Worm (Caenorhabditis elegans) whole organism, L1 larva: ENCODE measurements around the gene ceh-48.

Source experiments
- C16A3.4 ChIP-seq: fragments of 150-350 bp; optimal IDR thresholded peaks from 2 replicates; lab custom pipeline; 2014; ENCODE audit warnings: missing biosample characterization, missing genetic modification characterization
- Y116A8C.19 ChIP-seq: sonication (generic microtip); optimal IDR thresholded peaks from 2 replicates; lab custom pipeline; 2016; ENCODE audit warnings: missing compliant biosample characterization, missing genetic modification characterization, borderline replicate concordance
- aha-1 ChIP-seq: fragments of 150-350 bp; optimal IDR thresholded peaks from 2 replicates; lab custom pipeline; 2014; ENCODE audit warnings: missing biosample characterization, missing genetic modification characterization
- alr-1 ChIP-seq: fragments of 200-800 bp; sonication (Bioruptor generic); optimal IDR thresholded peaks from 2 replicates; lab custom pipeline; 2018; ENCODE audit warnings: borderline replicate concordance, mild to moderate bottlenecking, missing genetic modification characterization, missing compliant biosample characterization
- aly-2 ChIP-seq: fragments of 150-350 bp; optimal IDR thresholded peaks from 2 replicates; lab custom pipeline; 2014; ENCODE audit warnings: missing biosample characterization, missing genetic modification characterization
- ama-1 ChIP-seq: fragments of 150-350 bp; optimal IDR thresholded peaks from 2 replicates; lab custom pipeline; 2014
- blmp-1 ChIP-seq: fragments of 150-350 bp; optimal IDR thresholded peaks from 2 replicates; lab custom pipeline; 2014; ENCODE audit warnings: missing biosample characterization, missing genetic modification characterization
- ceh-63 ChIP-seq: fragments of 200-800 bp; sonication (Bioruptor generic); optimal IDR thresholded peaks from 2 replicates; lab custom pipeline; 2018; ENCODE audit warnings: mild to moderate bottlenecking, missing genetic modification characterization, missing compliant biosample characterization
- ceh-90 ChIP-seq: sonication (generic microtip); optimal IDR thresholded peaks from 2 replicates; lab custom pipeline; 2016; ENCODE audit warnings: missing genetic modification characterization, missing compliant biosample characterization
- ces-1 ChIP-seq: fragments of 150-350 bp; optimal IDR thresholded peaks from 2 replicates; lab custom pipeline; 2014; ENCODE audit warnings: missing biosample characterization, missing genetic modification reagents, missing genetic modification characterization
- dpl-1 ChIP-seq, 3 experiments: fragments of 150-350 bp in 2 of 3; sonication (generic microtip) in 1 of 3; optimal IDR thresholded peaks; 2 replicates each; lab custom pipeline; 2014 to 2017; ENCODE audit warnings: missing biosample characterization in 3 of 3, missing genetic modification characterization in 3 of 3, missing genetic modification reagents in 3 of 3
- dsc-1 ChIP-seq: sonication (generic microtip); optimal IDR thresholded peaks from 2 replicates; lab custom pipeline; 2016; ENCODE audit warnings: mild to moderate bottlenecking, missing genetic modification characterization, missing compliant biosample characterization
- efl-3 ChIP-seq: fragments of 200-800 bp; sonication (Bioruptor generic); optimal IDR thresholded peaks from 2 replicates; lab custom pipeline; 2018; ENCODE audit warnings: mild to moderate bottlenecking, missing genetic modification characterization, missing compliant biosample characterization
- egl-13 ChIP-seq: sonication (generic microtip); optimal IDR thresholded peaks from 2 replicates; lab custom pipeline; 2016; ENCODE audit warnings: missing genotype, missing genetic modification reagents, missing genetic modification characterization, missing compliant biosample characterization
- egl-27 ChIP-seq, 2 experiments: fragments of 150-350 bp in 1 of 2; sonication (generic microtip); optimal IDR thresholded peaks; 3 replicates each; lab custom pipeline; 2017 to 2018; ENCODE audit warnings: missing biosample characterization in 2 of 2, missing genetic modification characterization in 2 of 2, missing genetic modification reagents in 2 of 2
- elt-2 ChIP-seq: sonication (generic microtip); optimal IDR thresholded peaks from 2 replicates; lab custom pipeline; 2016; ENCODE audit warnings: missing genetic modification characterization, mild to moderate bottlenecking, inconsistent platforms, missing compliant biosample characterization, missing genetic modification reagents
- elt-3 ChIP-seq, 6 experiments: fragments of 150-350 bp in 1 of 6; sonication (generic microtip); optimal IDR thresholded peaks; 2 replicates each; lab custom pipeline; 2017 to 2018; ENCODE audit warnings: missing biosample characterization in 6 of 6, missing genetic modification characterization in 6 of 6, inconsistent platforms in 1 of 6
- ets-5 ChIP-seq: fragments of 200-800 bp; sonication (Bioruptor generic); IDR thresholded peaks from 2 replicates; pipeline ENCODE4 v1.3.6; 2022; ENCODE audit warnings: missing genetic modification characterization, missing compliant biosample characterization
- fkh-10 ChIP-seq: sonication (generic microtip); optimal IDR thresholded peaks from 2 replicates; lab custom pipeline; 2017; ENCODE audit warnings: missing biosample characterization, missing genetic modification reagents, missing genetic modification characterization
- fkh-4 ChIP-seq: sonication (generic microtip); optimal IDR thresholded peaks from 2 replicates; lab custom pipeline; 2016; ENCODE audit warnings: missing compliant biosample characterization, missing genetic modification characterization, borderline replicate concordance
- fkh-8 ChIP-seq: sonication (generic microtip); optimal IDR thresholded peaks from 2 replicates; lab custom pipeline; 2016; ENCODE audit warnings: mild to moderate bottlenecking, missing genetic modification characterization, missing compliant biosample characterization
- grh-1 ChIP-seq: fragments of 200-800 bp; sonication (Bioruptor generic); IDR thresholded peaks from 2 replicates; pipeline ENCODE4 v1.3.6; 2022; ENCODE audit warnings: missing genetic modification reagents, missing genetic modification characterization, missing compliant biosample characterization
- lin-13 ChIP-seq: fragments of 150-350 bp; optimal IDR thresholded peaks from 2 replicates; lab custom pipeline; 2014; ENCODE audit warnings: missing biosample characterization, missing genetic modification reagents, missing genetic modification characterization
- lin-14 ChIP-seq: fragments of 200-800 bp; sonication (Bioruptor generic); optimal IDR thresholded peaks from 2 replicates; lab custom pipeline; 2018; ENCODE audit warnings: mild to moderate bottlenecking, missing genetic modification characterization, moderate library complexity, missing compliant biosample characterization
- lin-15B ChIP-seq: fragments of 150-350 bp; sonication (generic microtip); optimal IDR thresholded peaks from 3 replicates; lab custom pipeline; 2014; ENCODE audit warnings: missing biosample characterization, missing genetic modification characterization
- lin-35 ChIP-seq, 2 experiments: fragments of 150-350 bp; optimal IDR thresholded peaks; 2 replicates each; lab custom pipeline; 2014; ENCODE audit warnings: missing biosample characterization in 2 of 2, missing genetic modification characterization in 2 of 2, missing genetic modification reagents in 2 of 2
- lin-39 ChIP-seq: fragments of 150-350 bp; optimal IDR thresholded peaks from 2 replicates; lab custom pipeline; 2014; ENCODE audit warnings: missing biosample characterization, missing genetic modification reagents, missing genetic modification characterization
- mep-1 ChIP-seq: fragments of 150-350 bp; optimal IDR thresholded peaks from 2 replicates; lab custom pipeline; 2014; ENCODE audit warnings: missing biosample characterization, missing genetic modification characterization
- nhr-12 ChIP-seq: sonication (generic microtip); optimal IDR thresholded peaks from 2 replicates; lab custom pipeline; 2017; ENCODE audit warnings: missing biosample characterization, missing genetic modification characterization
- nhr-20 ChIP-seq: sonication (generic microtip); optimal IDR thresholded peaks from 2 replicates; lab custom pipeline; 2016; ENCODE audit warnings: mild to moderate bottlenecking, missing genetic modification characterization, missing compliant biosample characterization
- nhr-237 ChIP-seq: fragments of 150-350 bp; optimal IDR thresholded peaks from 2 replicates; lab custom pipeline; 2014; ENCODE audit warnings: missing biosample characterization, missing genetic modification characterization
- nhr-47 ChIP-seq: sonication (generic microtip); optimal IDR thresholded peaks from 2 replicates; lab custom pipeline; 2016; ENCODE audit warnings: mild to moderate bottlenecking, missing genetic modification characterization, moderate library complexity, missing compliant biosample characterization
- nhr-76 ChIP-seq: sonication (generic microtip); optimal IDR thresholded peaks from 2 replicates; lab custom pipeline; 2017; ENCODE audit warnings: missing biosample characterization, missing genetic modification characterization
- nhr-77 ChIP-seq: fragments of 150-350 bp; optimal IDR thresholded peaks from 2 replicates; lab custom pipeline; 2014; ENCODE audit warnings: missing biosample characterization, missing genetic modification characterization
- nhr-84 ChIP-seq: sonication (generic microtip); optimal IDR thresholded peaks from 2 replicates; lab custom pipeline; 2017; ENCODE audit warnings: missing biosample characterization, missing genetic modification characterization
- nhr-85 ChIP-seq: sonication (generic microtip); peaks from one replicate; lab custom pipeline; 2016; ENCODE audit warnings: missing genetic modification characterization, inconsistent platforms, missing compliant biosample characterization
- nhr-90 ChIP-seq: sonication (generic microtip); optimal IDR thresholded peaks from 2 replicates; lab custom pipeline; 2016; ENCODE audit warnings: mild to moderate bottlenecking, missing genetic modification characterization, missing compliant biosample characterization; ENCODE audit not compliant: poor library complexity
- pag-3 ChIP-seq: sonication (generic microtip); optimal IDR thresholded peaks from 2 replicates; lab custom pipeline; 2017; ENCODE audit warnings: missing genetic modification characterization, mild to moderate bottlenecking, missing compliant biosample characterization, antibody characterized with exemption, borderline replicate concordance; ENCODE audit not compliant: insufficient read depth
- pax-3 ChIP-seq: fragments of 200-800 bp; sonication (Bioruptor generic); optimal IDR thresholded peaks from 2 replicates; lab custom pipeline; 2018; ENCODE audit warnings: mild to moderate bottlenecking, missing genetic modification characterization, moderate library complexity, missing compliant biosample characterization
- pqm-1 ChIP-seq: sonication (generic microtip); optimal IDR thresholded peaks from 3 replicates; lab custom pipeline; 2017; ENCODE audit warnings: missing biosample characterization, missing genetic modification characterization
- rnt-1 ChIP-seq: sonication (generic microtip); optimal IDR thresholded peaks from 2 replicates; lab custom pipeline; 2016; ENCODE audit warnings: mild to moderate bottlenecking, missing genetic modification characterization, moderate library complexity, missing compliant biosample characterization
- skn-1 ChIP-seq: fragments of 150-350 bp; optimal IDR thresholded peaks from 2 replicates; lab custom pipeline; 2014; ENCODE audit warnings: missing biosample characterization, missing genetic modification characterization
- snpc-4 ChIP-seq: fragments of 150-350 bp; optimal IDR thresholded peaks from 2 replicates; lab custom pipeline; 2014; ENCODE audit warnings: missing biosample characterization, missing genetic modification characterization
- snu-23 ChIP-seq: sonication (generic microtip); optimal IDR thresholded peaks from 2 replicates; lab custom pipeline; 2016; ENCODE audit warnings: missing genetic modification characterization, missing compliant biosample characterization
- sox-4 ChIP-seq: sonication (generic microtip); optimal IDR thresholded peaks from 2 replicates; lab custom pipeline; 2016; ENCODE audit warnings: missing genetic modification characterization, missing compliant biosample characterization
- sptf-1 ChIP-seq: fragments of 150-350 bp; optimal IDR thresholded peaks from 2 replicates; lab custom pipeline; 2014; ENCODE audit warnings: missing biosample characterization, missing genetic modification characterization
- unc-30 ChIP-seq: sonication (generic microtip); optimal IDR thresholded peaks from 2 replicates; lab custom pipeline; 2017; ENCODE audit warnings: missing biosample characterization, missing genetic modification characterization
- unc-62 ChIP-seq: fragments of 150-350 bp; optimal IDR thresholded peaks from 2 replicates; lab custom pipeline; 2014; ENCODE audit warnings: missing biosample characterization, missing genetic modification reagents, missing genetic modification characterization
- vab-15 ChIP-seq: sonication (generic microtip); optimal IDR thresholded peaks from 2 replicates; lab custom pipeline; 2017; ENCODE audit warnings: missing genotype, mild to moderate bottlenecking, missing genetic modification characterization, missing compliant biosample characterization
- zag-1 ChIP-seq: fragments of 150-350 bp; optimal IDR thresholded peaks from 2 replicates; lab custom pipeline; 2014; ENCODE audit warnings: missing biosample characterization, missing genetic modification characterization
- ztf-11 ChIP-seq, 2 experiments: sonication (generic microtip); optimal IDR thresholded peaks; 2 replicates each; lab custom pipeline; 2016 to 2017; ENCODE audit warnings: missing genetic modification characterization in 2 of 2, missing biosample characterization in 1 of 2, missing compliant biosample characterization in 1 of 2
- ztf-4 ChIP-seq: fragments of 150-350 bp; optimal IDR thresholded peaks from 2 replicates; lab custom pipeline; 2014; ENCODE audit warnings: missing biosample characterization, missing genetic modification characterization

Gene ceh-48

ce11 chrIV:6841562-6842282 lies 29.8 kb downstream of the ceh-48 start:
- TF ChIP-seq nhr-84 (tag; lab: Kevin White, UChicago) (no peak), nhr-237 (no peak), aha-1 (no peak), nhr-12 (tag; lab: Kevin White, UChicago) (no peak), grh-1 (GFP tag; lab: Robert Waterston, UW) (no peak), sptf-1 (tag; lab: Kevin White, UChicago) (no peak), elt-3 (tag; optimal IDR thresholded peaks at IDR 0.05; lab: Kevin White, UChicago) (peak in 1 of 6 experiments; percentile 76), snu-23 (GFP tag; lab: Kevin White, UChicago) (peak; percentile 24), nhr-85 (tag; lab: Kevin White, UChicago) (peak; percentile 66), nhr-76 (tag; lab: Kevin White, UChicago) (no peak), ceh-63 (no peak), vab-15 (no peak), fkh-8 (tag; lab: Kevin White, UChicago) (no peak), ces-1 (no peak), ztf-4 (tag; lab: Kevin White, UChicago) (no peak), nhr-90 (no peak), lin-35 (GFP tag; optimal IDR thresholded peaks at IDR 0.05; lab: Kevin White, UChicago) (peak in 1 of 2 experiments; percentile 39), efl-3 (GFP tag; lab: Kevin White, UChicago) (no peak), nhr-20 (tag; lab: Kevin White, UChicago) (peak; percentile 27), aly-2 (tag; lab: Kevin White, UChicago) (no peak), Y116A8C.19 (no peak), mep-1 (tag; lab: Kevin White, UChicago) (peak; percentile 25), skn-1 (tag; lab: Kevin White, UChicago) (no peak), unc-62 (GFP tag; lab: Kevin White, UChicago) (no peak), elt-2 (peak; percentile 67), nhr-47 (tag; lab: Kevin White, UChicago) (no peak), lin-15B (tag; lab: Kevin White, UChicago) (no peak), fkh-10 (GFP tag; lab: Kevin White, UChicago) (no peak), lin-13 (GFP tag; lab: Kevin White, UChicago) (no peak), lin-39 (tag; lab: Kevin White, UChicago) (no peak), ama-1 (lab: Kevin White, UChicago) (no peak), fkh-4 (tag; lab: Kevin White, UChicago) (no peak), nhr-77 (tag; lab: Kevin White, UChicago) (no peak), snpc-4 (tag; lab: Kevin White, UChicago) (no peak), pag-3 (tag; lab: Kevin White, UChicago) (no peak), zag-1 (tag; lab: Kevin White, UChicago) (no peak), dsc-1 (tag; lab: Kevin White, UChicago) (peak; percentile 61), lin-14 (peak; percentile 42), pax-3 (tag; lab: Kevin White, UChicago) (no peak), C16A3.4 (tag; lab: Kevin White, UChicago) (no peak), rnt-1 (no peak), ets-5 (no peak), ztf-11 (tag; optimal IDR thresholded peaks at IDR 0.05; lab: Kevin White, UChicago) (no peak), ceh-90 (no peak), egl-27 (tag; optimal IDR thresholded peaks at IDR 0.05; lab: Kevin White, UChicago) (no peak), egl-13 (no peak), blmp-1 (tag; lab: Kevin White, UChicago) (peak; percentile 88), pqm-1 (no peak), dpl-1 (GFP tag; optimal IDR thresholded peaks at IDR 0.05; lab: Kevin White, UChicago) (no peak), alr-1 (tag; lab: Kevin White, UChicago) (no peak), unc-30 (no peak), sox-4 (tag; lab: Kevin White, UChicago) (no peak)
